Worm (Caenorhabditis elegans): ENCODE measurements around the gene aldo-2.

aldo-2 gene

ce11 chrIII:5845483-5845882 is 30.9 kb downstream of the aldo-2 start (continued):
- no peak for TF ChIP-seq nhr-77 (tag; optimal IDR thresholded peaks at IDR 0.05)
- TF ChIP-seq skn-1 (tag; optimal IDR thresholded peaks at IDR 0.05): peak; percentile 52
- TF ChIP-seq zag-1 (tag; optimal IDR thresholded peaks at IDR 0.05): peak; percentile 40
- TF ChIP-seq ceh-82 (tag; optimal IDR thresholded peaks at IDR 0.05): peak in 2 of 3 experiments; percentile 37 to 73
- TF ChIP-seq nhr-11 (tag; optimal IDR thresholded peaks at IDR 0.05): peak; percentile 3
- TF ChIP-seq nhr-47 (tag; optimal IDR thresholded peaks at IDR 0.05): peak; percentile 81
- no peak for TF ChIP-seq snpc-4 (tag; optimal IDR thresholded peaks at IDR 0.05)
- no peak for TF ChIP-seq C34B4.2 (tag; optimal IDR thresholded peaks at IDR 0.05)
- TF ChIP-seq ama-1 (optimal IDR thresholded peaks at IDR 0.05): no peak
- no peak for TF ChIP-seq ceh-90 (tag; optimal IDR thresholded peaks at IDR 0.05)
- peak; percentile 12 for TF ChIP-seq ceh-8 (GFP tag; optimal IDR thresholded peaks at IDR 0.05)
- TF ChIP-seq C04F5.9 (tag; optimal IDR thresholded peaks at IDR 0.05): no peak
- no peak for TF ChIP-seq elt-2 (tag; optimal IDR thresholded peaks at IDR 0.05)
- TF ChIP-seq unc-98 (GFP tag; IDR thresholded peaks at IDR 0.05): no peak
- no peak for TF ChIP-seq unc-30 (tag; optimal IDR thresholded peaks at IDR 0.05)
- 0 out of 2 replicates have a peak, but pooled peaks have one; percentile 27 for TF ChIP-seq nhr-19 (GFP tag; conservative IDR thresholded peaks at IDR 0.05)
- TF ChIP-seq blmp-1 (tag; optimal IDR thresholded peaks at IDR 0.05): no peak
- peak; percentile 82 for TF ChIP-seq unc-86 (tag; optimal IDR thresholded peaks at IDR 0.05)
- peak in 1 of 2 experiments; percentile 46 for TF ChIP-seq egl-27 (tag; optimal IDR thresholded peaks at IDR 0.05)
- peak; percentile 18 for TF ChIP-seq C16A3.4 (tag; optimal IDR thresholded peaks at IDR 0.05)
- no peak for TF ChIP-seq pqm-1 (tag; optimal IDR thresholded peaks at IDR 0.05)
- no peak for TF ChIP-seq elt-3 (tag; optimal IDR thresholded peaks at IDR 0.05)
- peak; percentile 45 to 87 for TF ChIP-seq lsy-2 (tag; optimal IDR thresholded peaks at IDR 0.05)
- TF ChIP-seq ztf-4 (tag; optimal IDR thresholded peaks at IDR 0.05): no peak
- TF ChIP-seq nhr-20 (tag; optimal IDR thresholded peaks at IDR 0.05): peak; percentile 37
- no peak for TF ChIP-seq grh-1 (GFP tag; IDR thresholded peaks at IDR 0.05)
- TF ChIP-seq ceh-63 (GFP tag; optimal IDR thresholded peaks at IDR 0.05): no peak
- no peak for TF ChIP-seq fkh-4 (tag; optimal IDR thresholded peaks at IDR 0.05; ENCODE audit: borderline replicate concordance)
- peak; percentile 78 for TF ChIP-seq swsn-7 (tag; optimal IDR thresholded peaks at IDR 0.05)
- TF ChIP-seq lin-13 (GFP tag; optimal IDR thresholded peaks at IDR 0.05): peak; percentile 7
- TF ChIP-seq nhr-28 (tag; optimal IDR thresholded peaks at IDR 0.05): no peak
- TF ChIP-seq hpl-2 (GFP tag; optimal IDR thresholded peaks at IDR 0.05): no peak
- TF ChIP-seq dpl-1 (GFP tag; optimal IDR thresholded peaks at IDR 0.05): peak; percentile 6 to 33 (median 17)
- no peak for TF ChIP-seq nhr-237 (tag; optimal IDR thresholded peaks at IDR 0.05)
- TF ChIP-seq nhr-90 (tag; optimal IDR thresholded peaks at IDR 0.05; ENCODE audit: poor library complexity): no peak
- peak; percentile 34 for TF ChIP-seq sox-4 (tag; optimal IDR thresholded peaks at IDR 0.05)
- peak; percentile 29 for TF ChIP-seq pag-3 (tag; optimal IDR thresholded peaks at IDR 0.05; ENCODE audit: borderline replicate concordance, insufficient read depth)
- peak; percentile 88 for TF ChIP-seq nhr-71 (tag; optimal IDR thresholded peaks at IDR 0.05)
- peak; percentile 42 for TF ChIP-seq unc-130 (tag; optimal IDR thresholded peaks at IDR 0.05)

DNA sequence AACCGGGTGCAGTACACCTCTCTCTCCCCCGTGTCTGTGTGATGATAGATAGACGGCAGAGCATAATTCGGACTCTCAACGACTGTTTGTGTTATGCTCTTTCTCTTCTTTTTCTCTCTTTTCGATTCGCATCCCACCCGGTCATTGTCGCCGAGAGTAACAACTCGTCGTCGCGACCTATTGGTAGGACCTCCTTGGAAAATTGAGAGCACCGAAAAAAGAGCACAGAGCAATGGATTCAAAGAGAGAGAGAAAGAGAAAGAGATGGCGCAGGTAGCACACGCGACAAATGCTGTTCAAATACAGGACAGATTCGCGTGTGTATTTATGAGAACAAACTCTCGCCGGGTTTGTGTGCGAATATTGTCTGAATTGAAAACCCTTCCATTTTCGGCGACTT is 32.8 kb downstream of the aldo-2 start:
- no peak for TF ChIP-seq ets-5 (GFP tag; IDR thresholded peaks at IDR 0.05)
- no peak for TF ChIP-seq isw-1 (GFP tag; IDR thresholded peaks at IDR 0.05)
- no peak for TF ChIP-seq lin-15B (tag; optimal IDR thresholded peaks at IDR 0.05)
- peak; percentile 34 for TF ChIP-seq nhr-20 (tag; optimal IDR thresholded peaks at IDR 0.05)
- no peak for TF ChIP-seq nhr-84 (tag; optimal IDR thresholded peaks at IDR 0.05)
- TF ChIP-seq F16B12.6 (tag; optimal IDR thresholded peaks at IDR 0.05): no peak
- no peak for TF ChIP-seq lin-35 (GFP tag; optimal IDR thresholded peaks at IDR 0.05)
- TF ChIP-seq fkh-10 (GFP tag; optimal IDR thresholded peaks at IDR 0.05): no peak
- no peak for TF ChIP-seq nhr-12 (tag; optimal IDR thresholded peaks at IDR 0.05)
- no peak for TF ChIP-seq nhr-237 (tag; optimal IDR thresholded peaks at IDR 0.05)
- TF ChIP-seq egl-27 (tag; optimal IDR thresholded peaks at IDR 0.05): no peak
- TF ChIP-seq ceh-63 (GFP tag; optimal IDR thresholded peaks at IDR 0.05): no peak
- no peak for TF ChIP-seq ces-1 (GFP tag; optimal IDR thresholded peaks at IDR 0.05)
- peak in 1 of 2 experiments; percentile 4 for TF ChIP-seq efl-1 (optimal IDR thresholded peaks at IDR 0.05)
- TF ChIP-seq efl-1 (GFP tag; optimal IDR thresholded peaks at IDR 0.05 in 1 of 2): peak in 1 of 2 experiments; percentile 94
- no peak for TF ChIP-seq ceh-8 (GFP tag; optimal IDR thresholded peaks at IDR 0.05)
- TF ChIP-seq Y116A8C.19 (tag; optimal IDR thresholded peaks at IDR 0.05; ENCODE audit: borderline replicate concordance): no peak
- TF ChIP-seq egl-13 (tag; optimal IDR thresholded peaks at IDR 0.05): no peak
- no peak for TF ChIP-seq elt-3 (tag; optimal IDR thresholded peaks at IDR 0.05)
- no peak for TF ChIP-seq vab-15 (tag; optimal IDR thresholded peaks at IDR 0.05)
- no peak for TF ChIP-seq dsc-1 (tag; optimal IDR thresholded peaks at IDR 0.05)
- TF ChIP-seq efl-3 (GFP tag; optimal IDR thresholded peaks at IDR 0.05): no peak

Measured in whole organism, L1 larva.